Fruit fly (Drosophila melanogaster) whole organism, embryonic: ENCODE data around the gene Snm1.

Experiments used
- Abd-B ChIP-seq: fragments of 200-800 bp; sonication (Bioruptor generic); optimal IDR thresholded peaks from 2 replicates; lab custom pipeline; 2018; ENCODE audit warnings: missing biosample characterization, mild to moderate bottlenecking, missing genetic modification characterization, moderate library complexity
- Atf3 ChIP-seq: fragments of 200-800 bp; sonication (Bioruptor generic); optimal IDR thresholded peaks from 3 replicates; lab custom pipeline; 2016; ENCODE audit warnings: missing biosample characterization, missing genetic modification characterization
- B-H1 ChIP-seq: fragments of 200-800 bp; sonication (Bioruptor generic); IDR thresholded peaks from 3 replicates; pipeline ENCODE4 v1.3.6; 2022; ENCODE audit warnings: missing biosample characterization, missing genetic modification characterization
- Bgb ChIP-seq: fragments of 200-800 bp; sonication (Bioruptor generic); IDR thresholded peaks from 2 replicates; pipeline ENCODE4 v1.3.6; 2022; ENCODE audit warnings: missing biosample characterization, missing genetic modification characterization; ENCODE audit not compliant: partially characterized antibody
- BtbVII ChIP-seq: fragments of 200-800 bp; sonication (Bioruptor generic); optimal IDR thresholded peaks from 3 replicates; lab custom pipeline; 2017; ENCODE audit warnings: missing biosample characterization, mild to moderate bottlenecking, missing genetic modification characterization
- CG10543 ChIP-seq: fragments of 200-800 bp; sonication (Bioruptor generic); optimal IDR thresholded peaks from 3 replicates; lab custom pipeline; 2017; ENCODE audit warnings: missing biosample characterization, mild to moderate bottlenecking, missing genetic modification characterization, moderate library complexity
- CG10654 ChIP-seq: fragments of 200-800 bp; sonication (Bioruptor generic); optimal IDR thresholded peaks from 2 replicates; lab custom pipeline; 2016; ENCODE audit warnings: missing biosample characterization, missing genetic modification characterization
- CG11456 ChIP-seq: fragments of 200-800 bp; sonication (Bioruptor generic); IDR thresholded peaks from 3 replicates; pipeline ENCODE4 v1.3.6; 2022; ENCODE audit warnings: missing biosample characterization, missing genetic modification characterization
- CG11504 ChIP-seq: fragments of 200-800 bp; sonication (Bioruptor generic); optimal IDR thresholded peaks from 3 replicates; lab custom pipeline; 2019; ENCODE audit warnings: missing biosample characterization, mild to moderate bottlenecking, missing genetic modification characterization, moderate library complexity
- CG1233 ChIP-seq: fragments of 200-800 bp; sonication (Bioruptor generic); optimal IDR thresholded peaks from 4 replicates; lab custom pipeline; 2018; ENCODE audit warnings: missing biosample characterization, mild to moderate bottlenecking, missing genetic modification characterization
- CG13424 ChIP-seq: fragments of 200-800 bp; sonication (Bioruptor generic); optimal IDR thresholded peaks from 2 replicates; lab custom pipeline; 2019; ENCODE audit warnings: missing biosample characterization, mild to moderate bottlenecking, missing genetic modification characterization, moderate library complexity
- CG14667 ChIP-seq: fragments of 200-800 bp; sonication (Bioruptor generic); IDR thresholded peaks from 2 replicates; pipeline ENCODE4 v1.3.6; 2022; ENCODE audit warnings: missing biosample characterization, missing genetic modification characterization
- CG1529 ChIP-seq: fragments of 200-800 bp; sonication (Bioruptor generic); optimal IDR thresholded peaks from 3 replicates; lab custom pipeline; 2018; ENCODE audit warnings: missing biosample characterization, missing genetic modification characterization
- CG1603 ChIP-seq: fragments of 200-800 bp; sonication (Bioruptor generic); optimal IDR thresholded peaks from 2 replicates; lab custom pipeline; 2019; ENCODE audit warnings: missing biosample characterization, mild to moderate bottlenecking, missing genetic modification characterization, moderate library complexity
- CG17385 ChIP-seq: fragments of 200-800 bp; sonication (Bioruptor generic); optimal IDR thresholded peaks from 3 replicates; lab custom pipeline; 2018; ENCODE audit warnings: missing biosample characterization, mild to moderate bottlenecking, missing genetic modification characterization
- CG17802 ChIP-seq: fragments of 200-800 bp; sonication (Bioruptor generic); optimal IDR thresholded peaks from 2 replicates; lab custom pipeline; 2018; ENCODE audit warnings: missing biosample characterization, mild to moderate bottlenecking, missing genetic modification characterization, moderate library complexity
- CG32532 ChIP-seq: fragments of 200-800 bp; sonication (Bioruptor generic); IDR thresholded peaks from 2 replicates; pipeline ENCODE4 v1.3.6; 2022; ENCODE audit warnings: missing biosample characterization, missing genetic modification characterization
- CG3838 ChIP-seq: fragments of 200-800 bp; sonication (Bioruptor generic); optimal IDR thresholded peaks from 3 replicates; lab custom pipeline; 2016; ENCODE audit warnings: missing biosample characterization, missing genetic modification characterization
- CG6175 ChIP-seq: fragments of 200-800 bp; sonication (Bioruptor generic); IDR thresholded peaks from 3 replicates; pipeline ENCODE4 v1.3.6; 2022; ENCODE audit warnings: missing biosample characterization, missing genetic modification characterization
- CG6254 ChIP-seq: fragments of 200-800 bp; sonication (Bioruptor generic); optimal IDR thresholded peaks from 3 replicates; lab custom pipeline; 2017; ENCODE audit warnings: mild to moderate bottlenecking, missing biosample characterization, missing genetic modification reagents, missing genetic modification characterization
- CG8290 ChIP-seq, 3 experiments: fragments of 200-800 bp; sonication (Bioruptor generic); optimal IDR thresholded peaks; 2 replicates each; lab custom pipeline; 2016 to 2019; ENCODE audit warnings: missing biosample characterization in 3 of 3, missing genetic modification characterization in 3 of 3, mild to moderate bottlenecking in 2 of 3, moderate library complexity in 1 of 3
- CG8359 ChIP-seq: fragments of 200-800 bp; sonication (Bioruptor generic); optimal IDR thresholded peaks from 2 replicates; lab custom pipeline; 2017; ENCODE audit warnings: missing biosample characterization, mild to moderate bottlenecking, missing genetic modification characterization, borderline replicate concordance
- CG8944 ChIP-seq: fragments of 200-800 bp; sonication (Bioruptor generic); optimal IDR thresholded peaks from 3 replicates; lab custom pipeline; 2016; ENCODE audit warnings: missing biosample characterization, missing genetic modification characterization
- CG9817 ChIP-seq: fragments of 200-800 bp; sonication (Bioruptor generic); optimal IDR thresholded peaks from 2 replicates; lab custom pipeline; 2018; ENCODE audit warnings: missing biosample characterization, mild to moderate bottlenecking, missing genetic modification characterization, moderate library complexity
- Chrac-16 ChIP-seq: fragments of 200-800 bp; sonication (Bioruptor generic); optimal IDR thresholded peaks from 3 replicates; lab custom pipeline; 2016; ENCODE audit warnings: missing biosample characterization, missing genetic modification characterization
- Dip3 ChIP-seq: fragments of 200-800 bp; sonication (Bioruptor generic); optimal IDR thresholded peaks from 3 replicates; lab custom pipeline; 2016; ENCODE audit warnings: missing biosample characterization, missing genetic modification characterization
- Doc3 ChIP-seq: fragments of 200-800 bp; sonication (Bioruptor generic); IDR thresholded peaks from 3 replicates; pipeline ENCODE4 v1.3.6; 2022; ENCODE audit warnings: missing biosample characterization, missing genetic modification characterization; ENCODE audit not compliant: partially characterized antibody
- ERR ChIP-seq: fragments of 200-800 bp; sonication (Bioruptor generic); optimal IDR thresholded peaks from 2 replicates; lab custom pipeline; 2016; ENCODE audit warnings: missing biosample characterization, missing genetic modification characterization
- Elba2 ChIP-seq: fragments of 200-800 bp; sonication (Bioruptor generic); optimal IDR thresholded peaks from 3 replicates; lab custom pipeline; 2016; ENCODE audit warnings: missing biosample characterization, missing genetic modification characterization
- Hr51 ChIP-seq, 2 experiments: fragments of 200-800 bp; sonication (Bioruptor generic); optimal IDR thresholded peaks; 2 replicates in 1 of 2; 3 replicates in 1 of 2; lab custom pipeline; 2016 to 2018; ENCODE audit warnings: missing biosample characterization in 2 of 2, missing genetic modification characterization in 2 of 2, mild to moderate bottlenecking in 1 of 2, moderate library complexity in 1 of 2
- Lpt ChIP-seq: fragments of >200 bp; optimal IDR thresholded peaks from 2 replicates; lab custom pipeline; 2018; ENCODE audit warnings: missing biosample characterization, missing genetic modification characterization
- MESR4 ChIP-seq: fragments of 200-800 bp; sonication (Bioruptor generic); optimal IDR thresholded peaks from 2 replicates; lab custom pipeline; 2018; ENCODE audit warnings: missing biosample characterization, mild to moderate bottlenecking, missing genetic modification characterization, moderate library complexity
- Optix ChIP-seq: fragments of 200-800 bp; sonication (Bioruptor generic); IDR thresholded peaks from 3 replicates; pipeline ENCODE4 v1.3.6; 2022; ENCODE audit warnings: missing biosample characterization, missing genetic modification characterization
- Poxn ChIP-seq: fragments of 200-800 bp; sonication (Bioruptor generic); IDR thresholded peaks from 2 replicates; pipeline ENCODE4 v1.3.6; 2022; ENCODE audit warnings: missing biosample characterization, missing genetic modification characterization
- Ravus ChIP-seq: fragments of 200-800 bp; sonication (Bioruptor generic); IDR thresholded peaks from 2 replicates; pipeline ENCODE4 v1.3.6; 2022; ENCODE audit warnings: missing biosample characterization, missing genetic modification characterization
- az2 ChIP-seq: fragments of 200-800 bp; sonication (Bioruptor generic); optimal IDR thresholded peaks from 3 replicates; lab custom pipeline; 2016; ENCODE audit warnings: missing biosample characterization, missing genetic modification characterization
- bbx ChIP-seq: fragments of 200-800 bp; sonication (Bioruptor generic); IDR thresholded peaks from 2 replicates; pipeline ENCODE4 v1.3.6; 2022; ENCODE audit warnings: missing biosample characterization, missing genetic modification characterization; ENCODE audit not compliant: partially characterized antibody
- cg ChIP-seq: fragments of 200-800 bp; sonication (Bioruptor generic); optimal IDR thresholded peaks from 3 replicates; lab custom pipeline; 2019; ENCODE audit warnings: missing biosample characterization, mild to moderate bottlenecking, missing genetic modification characterization, moderate library complexity
- da ChIP-seq: fragments of 200-800 bp; sonication (Bioruptor generic); optimal IDR thresholded peaks from 2 replicates; lab custom pipeline; 2016; ENCODE audit warnings: missing biosample characterization, missing genetic modification characterization
- exex ChIP-seq: fragments of 200-800 bp; sonication (Bioruptor generic); optimal IDR thresholded peaks from 4 replicates; lab custom pipeline; 2018; ENCODE audit warnings: missing biosample characterization, mild to moderate bottlenecking, missing genetic modification characterization, moderate library complexity
- hb ChIP-seq: fragments of 200-800 bp; sonication (Bioruptor generic); IDR thresholded peaks from 3 replicates; pipeline ENCODE4 v1.3.6; 2022; ENCODE audit warnings: missing biosample characterization, missing genetic modification characterization; ENCODE audit not compliant: partially characterized antibody
- jigr1 ChIP-seq: fragments of 200-800 bp; sonication (Bioruptor generic); IDR thresholded peaks from 3 replicates; pipeline ENCODE4 v1.3.6; 2022; ENCODE audit warnings: missing biosample characterization, missing genetic modification characterization
- ken ChIP-seq: fragments of 200-800 bp; sonication (Bioruptor generic); IDR thresholded peaks from 3 replicates; pipeline ENCODE4 v1.3.6; 2022; ENCODE audit warnings: missing biosample characterization, missing genetic modification characterization
- knrl ChIP-seq: fragments of 200-800 bp; sonication (Bioruptor generic); IDR thresholded peaks from 3 replicates; pipeline ENCODE4 v1.3.6; 2022; ENCODE audit warnings: missing biosample characterization, missing genetic modification characterization; ENCODE audit not compliant: partially characterized antibody
- luna ChIP-seq: fragments of 200-800 bp; sonication (Bioruptor generic); optimal IDR thresholded peaks from 2 replicates; lab custom pipeline; 2016; ENCODE audit warnings: missing biosample characterization, missing genetic modification characterization
- ranshi ChIP-seq: fragments of 200-800 bp; sonication (Bioruptor generic); IDR thresholded peaks from 2 replicates; pipeline ENCODE4 v1.3.6; 2022; ENCODE audit warnings: missing biosample characterization, missing genetic modification characterization
- trh ChIP-seq: fragments of 200-800 bp; sonication (Bioruptor generic); optimal IDR thresholded peaks from 2 replicates; lab custom pipeline; 2016; ENCODE audit warnings: missing biosample characterization, missing genetic modification characterization
- unc-4 ChIP-seq: fragments of 200-800 bp; sonication (Bioruptor generic); IDR thresholded peaks from 2 replicates; pipeline ENCODE4 v1.3.6; 2022; ENCODE audit warnings: missing biosample characterization, missing genetic modification characterization; ENCODE audit not compliant: partially characterized antibody
- unpg ChIP-seq: fragments of 200-800 bp; sonication (Bioruptor generic); optimal IDR thresholded peaks from 3 replicates; lab custom pipeline; 2018; ENCODE audit warnings: missing biosample characterization, mild to moderate bottlenecking, missing genetic modification characterization, moderate library complexity
- zen ChIP-seq: fragments of 200-800 bp; sonication (Bioruptor generic); optimal IDR thresholded peaks from 3 replicates; lab custom pipeline; 2018; ENCODE audit warnings: missing biosample characterization, mild to moderate bottlenecking, missing genetic modification characterization, moderate library complexity

The Snm1 gene

DNA sequence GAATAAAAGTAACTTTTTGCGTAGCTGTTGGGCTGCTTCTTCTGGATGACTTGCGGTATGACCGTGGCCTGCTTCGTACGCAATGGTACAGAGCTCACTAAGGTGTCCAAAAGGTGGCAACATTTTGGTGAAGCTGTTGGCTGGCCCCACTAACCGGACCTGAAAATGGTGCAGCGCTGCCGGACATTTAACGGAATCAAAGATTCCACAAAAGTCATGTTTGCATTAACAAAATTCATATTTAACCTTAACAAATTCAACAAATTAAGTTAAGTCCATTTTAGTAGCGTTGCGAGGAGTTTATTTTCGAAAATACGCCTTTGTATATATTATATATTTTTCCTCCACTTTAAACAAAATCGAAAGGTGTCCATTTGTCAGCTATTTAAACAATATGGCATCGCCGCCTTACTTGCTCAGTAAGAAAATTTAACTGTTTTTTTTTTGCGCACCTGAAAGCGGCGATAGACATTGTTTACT lies 46.2 kb downstream of the Snm1 start, which contains the start of the genes kra and SecS (continued):
- TF ChIP-seq CG8944 = peak; percentile 32
- TF ChIP-seq CG13424 (tag; lab: Kevin White, UChicago) = peak; percentile 77
- TF ChIP-seq CG8290 (GFP tag; optimal IDR thresholded peaks at IDR 0.05; lab: Kevin White, UChicago) = peak; percentile 48
- peak in 1 of 2 experiments; percentile 78 for TF ChIP-seq CG8290 (tag; optimal IDR thresholded peaks at IDR 0.05; lab: Kevin White, UChicago)
- peak; percentile 72 to 77 for TF ChIP-seq Hr51 (GFP tag; optimal IDR thresholded peaks at IDR 0.05; lab: Kevin White, UChicago)
- TF ChIP-seq Elba2 (GFP tag; lab: Kevin White, UChicago) = peak; percentile 81
- TF ChIP-seq CG17802 (tag; lab: Kevin White, UChicago) = no peak
- no peak for TF ChIP-seq hb
- TF ChIP-seq Dip3 (GFP tag; lab: Kevin White, UChicago) = peak; percentile 48
- peak; percentile 69 for TF ChIP-seq Chrac-16
- peak; percentile 31 for TF ChIP-seq CG1529 (GFP tag; lab: Kevin White, UChicago)
- no peak for TF ChIP-seq cg (GFP tag; lab: Kevin White, UChicago)
- peak; percentile 75 for TF ChIP-seq CG9817
- TF ChIP-seq CG1603 (tag; lab: Kevin White, UChicago) = peak; percentile 86
- TF ChIP-seq da (GFP tag; lab: Kevin White, UChicago) = no peak
- TF ChIP-seq unc-4 = no peak
- no peak for TF ChIP-seq CG10543 (GFP tag; lab: Kevin White, UChicago)
- peak; percentile 35 for TF ChIP-seq trh (GFP tag; lab: Kevin White, UChicago)
- peak; percentile 36 for TF ChIP-seq CG1233
- TF ChIP-seq Poxn = no peak
- TF ChIP-seq ranshi = no peak
- no peak for TF ChIP-seq jigr1 (GFP tag; lab: Robert Waterston, UW)
- TF ChIP-seq CG17385 = peak; percentile 48
- no peak for TF ChIP-seq CG14667 (GFP tag; lab: Robert Waterston, UW)
- TF ChIP-seq ERR (GFP tag; lab: Kevin White, UChicago) = no peak
- peak; percentile 33 for TF ChIP-seq BtbVII (GFP tag; lab: Kevin White, UChicago)
- TF ChIP-seq Atf3 = no peak
- TF ChIP-seq Optix (GFP tag; lab: Robert Waterston, UW) = no peak
- no peak for TF ChIP-seq Lpt (GFP tag; lab: Kevin White, UChicago)
- TF ChIP-seq knrl (GFP tag; lab: Robert Waterston, UW) = no peak
- no peak for TF ChIP-seq Abd-B (GFP tag; lab: Kevin White, UChicago)
- peak; percentile 12 for TF ChIP-seq zen (tag; lab: Kevin White, UChicago)
- TF ChIP-seq luna = no peak
- no peak for TF ChIP-seq B-H1
- no peak for TF ChIP-seq CG8359
- peak; percentile 6 for TF ChIP-seq exex (tag; lab: Kevin White, UChicago)
- no peak for TF ChIP-seq CG11504 (tag; lab: Kevin White, UChicago)
- no peak for TF ChIP-seq ken (GFP tag; lab: Robert Waterston, UW)
- TF ChIP-seq bbx (GFP tag; lab: Robert Waterston, UW) = no peak
- peak; percentile 62 for TF ChIP-seq CG10654
- TF ChIP-seq CG11456 = no peak
- peak; percentile 66 for TF ChIP-seq az2 (GFP tag; lab: Kevin White, UChicago)
- peak; percentile 45 for TF ChIP-seq MESR4 (GFP tag; lab: Kevin White, UChicago)
- TF ChIP-seq CG3838 (GFP tag; lab: Kevin White, UChicago) = no peak
- TF ChIP-seq Ravus (GFP tag; lab: Robert Waterston, UW) = no peak
- TF ChIP-seq Doc3 (GFP tag; lab: Robert Waterston, UW) = no peak
- TF ChIP-seq Bgb (GFP tag; lab: Robert Waterston, UW) = no peak
- no peak for TF ChIP-seq CG6175 (GFP tag; lab: Robert Waterston, UW)
- peak; percentile 62 for TF ChIP-seq unpg
- no peak for TF ChIP-seq CG32532
- TF ChIP-seq CG6254 (GFP tag; lab: Kevin White, UChicago) = no peak
